Worm (Caenorhabditis elegans) whole organism, L4 larva: ENCODE results near the gene str-48.

ENCODE experiments used
- F10B5.3 ChIP-seq: sonication (generic microtip); optimal IDR thresholded peaks from 2 replicates; lab custom pipeline; 2016; ENCODE audit warnings: mild to moderate bottlenecking, missing genetic modification characterization, missing compliant biosample characterization
- F44E2.7 ChIP-seq: fragments of 200-800 bp; sonication (Bioruptor generic); IDR thresholded peaks from 2 replicates; pipeline ENCODE4 v2.1.2; 2022; ENCODE audit warnings: missing genetic modification characterization, missing compliant biosample characterization
- F49E8.2 ChIP-seq: sonication (generic microtip); optimal IDR thresholded peaks from 2 replicates; lab custom pipeline; 2016; ENCODE audit warnings: missing compliant biosample characterization, mild to moderate bottlenecking, missing genetic modification characterization, borderline replicate concordance
- T26A8.4 ChIP-seq: fragments of 200-800 bp; sonication (Bioruptor generic); IDR thresholded peaks from 2 replicates; pipeline ENCODE4 v1.3.6; 2022; ENCODE audit warnings: missing genetic modification characterization, missing compliant biosample characterization
- aha-1 ChIP-seq: fragments of 150-350 bp; peaks from one replicate; lab custom pipeline; 2014; ENCODE audit warnings: missing biosample characterization, missing genetic modification characterization
- ama-1 ChIP-seq: fragments of 150-350 bp; optimal IDR thresholded peaks from 2 replicates; lab custom pipeline; 2014; ENCODE audit warnings: inconsistent platforms, mixed read lengths
- attf-4 ChIP-seq: sonication (generic microtip); optimal IDR thresholded peaks from 3 replicates; lab custom pipeline; 2017; ENCODE audit warnings: missing biosample characterization, missing genetic modification characterization
- ceh-28 ChIP-seq: fragments of 150-350 bp; optimal IDR thresholded peaks from 2 replicates; lab custom pipeline; 2014; ENCODE audit warnings: missing biosample characterization, missing genetic modification reagents, missing genetic modification characterization
- ceh-44 ChIP-seq: fragments of 200-800 bp; sonication (Bioruptor generic); IDR thresholded peaks from 2 replicates; pipeline ENCODE4 v1.3.6; 2022; ENCODE audit warnings: missing genetic modification reagents, missing genetic modification characterization, missing compliant biosample characterization
- ctbp-1 ChIP-seq: fragments of 200-800 bp; sonication (Bioruptor generic); IDR thresholded peaks from 2 replicates; pipeline ENCODE4 v1.3.6; 2022; ENCODE audit warnings: missing genetic modification reagents, missing genetic modification characterization, missing compliant biosample characterization
- dmd-8 ChIP-seq: fragments of 200-800 bp; sonication (Bioruptor generic); IDR thresholded peaks from 2 replicates; pipeline ENCODE4 v1.3.6; 2022; ENCODE audit warnings: missing genetic modification characterization, missing compliant biosample characterization
- dpl-1 ChIP-seq: fragments of 150-350 bp; optimal IDR thresholded peaks from 2 replicates; lab custom pipeline; 2014; ENCODE audit warnings: missing biosample characterization, missing genetic modification reagents, missing genetic modification characterization
- dve-1 ChIP-seq: sonication (generic microtip); optimal IDR thresholded peaks from 2 replicates; lab custom pipeline; 2017; ENCODE audit warnings: antibody characterized with exemption, mild to moderate bottlenecking, missing genetic modification characterization, missing compliant biosample characterization; ENCODE audit not compliant: insufficient read depth
- fos-1 ChIP-seq: fragments of 150-350 bp; optimal IDR thresholded peaks from 2 replicates; lab custom pipeline; 2014; ENCODE audit warnings: missing biosample characterization, missing genetic modification characterization
- hlh-30 ChIP-seq: sonication (generic microtip); optimal IDR thresholded peaks from 2 replicates; lab custom pipeline; 2017; ENCODE audit warnings: antibody characterized with exemption, mild to moderate bottlenecking, missing genetic modification characterization, missing compliant biosample characterization; ENCODE audit not compliant: insufficient read depth
- jun-1 ChIP-seq: fragments of 150-350 bp; optimal IDR thresholded peaks from 2 replicates; lab custom pipeline; 2014; ENCODE audit warnings: missing biosample characterization, missing genetic modification reagents, missing genetic modification characterization
- lin-1 ChIP-seq: fragments of 200-800 bp; sonication (Bioruptor generic); IDR thresholded peaks from 2 replicates; pipeline ENCODE4 v1.3.6; 2022; ENCODE audit warnings: missing genetic modification reagents, missing genetic modification characterization, missing compliant biosample characterization
- lin-29 ChIP-seq: fragments of 200-800 bp; sonication (Bioruptor generic); IDR thresholded peaks from 2 replicates; pipeline ENCODE4 v1.3.6; 2022; ENCODE audit warnings: missing genetic modification reagents, missing genetic modification characterization, missing compliant biosample characterization
- lin-39 ChIP-seq: fragments of 150-350 bp; optimal IDR thresholded peaks from 2 replicates; lab custom pipeline; 2014; ENCODE audit warnings: missing biosample characterization, missing genetic modification reagents, missing genetic modification characterization
- lsy-2 ChIP-seq, 2 experiments: fragments of 150-350 bp in 1 of 2; sonication (generic microtip) in 1 of 2; optimal IDR thresholded peaks; 2 replicates each; lab custom pipeline; 2014 to 2017; ENCODE audit warnings: missing biosample characterization in 2 of 2, missing genetic modification characterization in 2 of 2
- mdl-1 ChIP-seq, 2 experiments: fragments of 150-350 bp in 1 of 2; sonication (generic microtip) in 1 of 2; optimal IDR thresholded peaks; 2 replicates each; lab custom pipeline; 2014 to 2017; ENCODE audit warnings: missing biosample characterization in 2 of 2, missing genetic modification characterization in 2 of 2
- mdt-29 ChIP-seq: fragments of 200-800 bp; sonication (Bioruptor generic); IDR thresholded peaks from 2 replicates; pipeline ENCODE4 v1.3.6; 2022; ENCODE audit warnings: missing genetic modification reagents, missing genetic modification characterization, missing compliant biosample characterization
- mes-2 ChIP-seq: sonication (generic microtip); optimal IDR thresholded peaks from 2 replicates; lab custom pipeline; 2016; ENCODE audit warnings: missing genotype, mild to moderate bottlenecking, missing genetic modification characterization, missing compliant biosample characterization; ENCODE audit not compliant: poor library complexity, severe bottlenecking
- nhr-28 ChIP-seq: fragments of 150-350 bp; optimal IDR thresholded peaks from 2 replicates; lab custom pipeline; 2014; ENCODE audit warnings: missing biosample characterization, missing genetic modification characterization
- nhr-77 ChIP-seq: fragments of 150-350 bp; optimal IDR thresholded peaks from 2 replicates; lab custom pipeline; 2014; ENCODE audit warnings: missing biosample characterization, missing genetic modification characterization
- pha-4 ChIP-seq, 2 experiments: fragments of 150-350 bp in 1 of 2; fragments of 200-800 bp in 1 of 2; sonication (Bioruptor generic) in 1 of 2; IDR thresholded peaks in 1 of 2; optimal IDR thresholded peaks in 1 of 2; 2 replicates each; pipeline versions ENCODE4 v1.3.6 to Lab custom; 2014 to 2022; ENCODE audit warnings: missing genetic modification characterization in 2 of 2, missing genetic modification reagents in 2 of 2, missing biosample characterization in 1 of 2, missing compliant biosample characterization in 1 of 2
- php-3 ChIP-seq: fragments of 200-800 bp; sonication (Bioruptor generic); IDR thresholded peaks from 2 replicates; pipeline ENCODE4 v1.3.6; 2022; ENCODE audit warnings: missing genetic modification reagents, missing genetic modification characterization, missing compliant biosample characterization
- pqm-1 ChIP-seq: sonication (generic microtip); optimal IDR thresholded peaks from 2 replicates; lab custom pipeline; 2017; ENCODE audit warnings: missing biosample characterization, missing genetic modification characterization
- skn-1 ChIP-seq: fragments of 150-350 bp; optimal IDR thresholded peaks from 2 replicates; lab custom pipeline; 2014; ENCODE audit warnings: missing biosample characterization, missing genetic modification characterization
- tag-97 ChIP-seq: fragments of 200-800 bp; sonication (Bioruptor generic); IDR thresholded peaks from 2 replicates; pipeline ENCODE4 v1.3.6; 2022; ENCODE audit warnings: missing genetic modification characterization, missing compliant biosample characterization
- unc-62 ChIP-seq, 3 experiments: fragments of 150-350 bp in 1 of 3; sonication (generic microtip); optimal IDR thresholded peaks in 2 of 3; peaks in 1 of 3; 1 replicate in 1 of 3; 2 replicates in 2 of 3; lab custom pipeline; 2014 to 2017; ENCODE audit warnings: missing biosample characterization in 3 of 3, missing genetic modification characterization in 3 of 3, missing genetic modification reagents in 3 of 3, missing genotype in 1 of 3
- zfp-3 ChIP-seq: fragments of 200-800 bp; sonication (Bioruptor generic); conservative IDR thresholded peaks from 2 replicates; pipeline ENCODE4 v1.3.6; 2022; ENCODE audit warnings: missing genetic modification reagents, missing genetic modification characterization, missing compliant biosample characterization
- zip-2 ChIP-seq: fragments of 150-350 bp; optimal IDR thresholded peaks from 2 replicates; lab custom pipeline; 2014; ENCODE audit warnings: missing biosample characterization, missing genetic modification characterization
- ztf-11 ChIP-seq: fragments of 150-350 bp; optimal IDR thresholded peaks from 2 replicates; lab custom pipeline; 2014; ENCODE audit warnings: missing biosample characterization, missing genetic modification characterization
- ztf-7 ChIP-seq: fragments of 150-350 bp; optimal IDR thresholded peaks from 2 replicates; lab custom pipeline; 2014; ENCODE audit warnings: missing biosample characterization, missing genetic modification characterization

Gene str-48

ce11 chrIV:7114599-7114998 is 7.2 kb upstream of the str-48 start, which contains the start of gene nas-8:
TSS of gene nas-8 (plus strand) at chrIV:7114899.
- TF ChIP-seq tag-97 (GFP tag; lab: Robert Waterston, UW) = no peak
- TF ChIP-seq lin-29 (GFP tag; lab: Robert Waterston, UW) = no peak
- TF ChIP-seq F10B5.3 = no peak
- TF ChIP-seq ama-1 (lab: Kevin White, UChicago) = no peak
- TF ChIP-seq pqm-1 (tag; lab: Kevin White, UChicago) = no peak
- no peak for TF ChIP-seq dmd-8
- no peak for TF ChIP-seq skn-1 (tag; lab: Kevin White, UChicago)
- TF ChIP-seq fos-1 (tag; lab: Kevin White, UChicago) = no peak
- no peak for TF ChIP-seq mdl-1 (tag; optimal IDR thresholded peaks at IDR 0.05; lab: Kevin White, UChicago)
- no peak for TF ChIP-seq php-3 (GFP tag; lab: Robert Waterston, UW)
- TF ChIP-seq ceh-28 (tag; lab: Kevin White, UChicago) = no peak

ce11 chrIV:7131780-7132179 is 10.0 kb downstream of the str-48 start, which contains the start of gene grsp-3:
TSS of gene grsp-3 (minus strand) at chrIV:7131928.
- no peak for TF ChIP-seq F49E8.2 (tag; lab: Kevin White, UChicago)
- TF ChIP-seq ceh-28 (tag; lab: Kevin White, UChicago) = no peak
- TF ChIP-seq ztf-7 (tag; lab: Kevin White, UChicago) = no peak
- TF ChIP-seq ztf-11 (tag; lab: Kevin White, UChicago) = no peak
- no peak for TF ChIP-seq nhr-77 (tag; lab: Kevin White, UChicago)
- peak; percentile 72 for TF ChIP-seq hlh-30 (tag; lab: Kevin White, UChicago)
- TF ChIP-seq nhr-28 (tag; lab: Kevin White, UChicago) = peak; percentile 46
- TF ChIP-seq mdt-29 (GFP tag; lab: Robert Waterston, UW) = no peak
- no peak for TF ChIP-seq T26A8.4 (GFP tag; lab: Robert Waterston, UW)
- TF ChIP-seq attf-4 (tag; lab: Kevin White, UChicago) = no peak
- no peak for TF ChIP-seq F44E2.7 (GFP tag; lab: Robert Waterston, UW)

- TF ChIP-seq unc-62 (GFP tag; optimal IDR thresholded peaks at IDR 0.05 in 1 of 2; lab: Kevin White, UChicago) (peak in 1 of 2 experiments; percentile 61), unc-62 (tag; optimal IDR thresholded peaks at IDR 0.05; lab: Kevin White, UChicago) (no peak), lin-1 (no peak), lsy-2 (tag; optimal IDR thresholded peaks at IDR 0.05; lab: Kevin White, UChicago) (peak in 1 of 2 experiments; percentile 43), ama-1 (lab: Kevin White, UChicago) (peak; percentile 11), aha-1 (tag; lab: Kevin White, UChicago) (no peak), mes-2 (tag; lab: Kevin White, UChicago) (peak; percentile 52), ctbp-1 (GFP tag; lab: Robert Waterston, UW) (no peak), zfp-3 (GFP tag; lab: Robert Waterston, UW) (no peak), ceh-44 (GFP tag; lab: Robert Waterston, UW) (no peak), lin-39 (tag; lab: Kevin White, UChicago) (no peak), dve-1 (tag; lab: Kevin White, UChicago) (peak; percentile 7), dpl-1 (peak; percentile 33), jun-1 (tag; lab: Kevin White, UChicago) (no peak), zip-2 (tag; lab: Kevin White, UChicago) (no peak)
- TF ChIP-seq, all 104 proteins: peak for 6
These were observed 11.3 kb downstream of the str-48 start, which contains the start of gene cyn-12 for ce11 chrIV:7133140-7133539. TSS of gene cyn-12 (minus strand) at chrIV:7133217.

ce11 chrIV:7133983-7134382 is 12.2 kb downstream of the str-48 start, which contains the start of gene mutd-1:
TSS of gene mutd-1 (minus strand) at chrIV:7134083.
- peak; percentile 1 for TF ChIP-seq aha-1 (tag; lab: Kevin White, UChicago)
- TF ChIP-seq pha-4 (GFP tag; IDR thresholded peaks at IDR 0.05; lab: Robert Waterston, UW) = no peak
- no peak for TF ChIP-seq pha-4 (tag; optimal IDR thresholded peaks at IDR 0.05; lab: Kevin White, UChicago)
- TF ChIP-seq lsy-2 (tag; optimal IDR thresholded peaks at IDR 0.05; lab: Kevin White, UChicago) = peak in 1 of 2 experiments; percentile 6
